Worm (Caenorhabditis elegans): ENCODE data around the gene cam-1.

DNA sequence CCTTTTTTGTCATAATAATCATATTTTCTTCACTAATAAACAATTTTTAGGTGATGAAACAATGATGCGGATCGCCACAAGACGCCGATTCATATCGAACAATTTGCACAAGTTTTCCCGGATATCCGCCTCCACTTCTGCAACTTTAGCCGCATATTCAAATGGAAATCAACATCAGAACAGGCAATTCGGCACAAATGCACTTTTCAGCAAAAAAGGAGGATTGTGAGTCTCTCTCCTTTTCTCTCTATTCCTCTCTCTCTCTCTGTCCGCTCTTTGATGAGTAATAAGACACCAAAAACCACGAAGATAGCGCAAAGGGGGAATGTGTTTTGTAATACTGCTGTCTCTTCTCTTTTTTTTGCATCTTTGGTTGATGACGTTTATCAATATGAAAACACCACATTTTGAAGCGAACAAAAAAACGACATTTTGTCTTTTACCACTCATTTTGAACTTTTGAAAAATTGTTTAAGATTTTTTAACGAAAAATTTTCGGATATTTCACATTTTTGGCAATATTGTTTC, 14.8 kb upstream of the cam-1 start, which contains the start of gene eat-3:
- TF ChIP-seq ama-1 (optimal IDR thresholded peaks at IDR 0.05), result no peak
- no peak for TF ChIP-seq sea-1 (GFP tag; conservative IDR thresholded peaks at IDR 0.05)

Data from whole organism, early embryonic.